Fruit fly (Drosophila melanogaster): ENCODE results near the gene PGRP-LF.

- no peak for TF ChIP-seq pan (optimal IDR thresholded peaks at IDR 0.05)
- TF ChIP-seq sage (GFP tag; optimal IDR thresholded peaks at IDR 0.05) = peak; percentile 99
- no peak for TF ChIP-seq Dfd (GFP tag; optimal IDR thresholded peaks at IDR 0.05)
- TF ChIP-seq Hr78 (GFP tag; optimal IDR thresholded peaks at IDR 0.05) = no peak
- TF ChIP-seq dsf (GFP tag; optimal IDR thresholded peaks at IDR 0.05; ENCODE audit: borderline replicate concordance) = peak; percentile 96
- peak; percentile 100 for TF ChIP-seq Sp1 (GFP tag; optimal IDR thresholded peaks at IDR 0.05)
- TF ChIP-seq OdsH (GFP tag; optimal IDR thresholded peaks at IDR 0.05) = peak; percentile 100
- peak; percentile 100 for TF ChIP-seq psq (GFP tag; optimal IDR thresholded peaks at IDR 0.05)
- peak; percentile 97 to 100 for TF ChIP-seq foxo (GFP tag; optimal IDR thresholded peaks at IDR 0.05)
- peak; percentile 93 for TF ChIP-seq Mio (GFP tag; optimal IDR thresholded peaks at IDR 0.05)
- no peak for TF ChIP-seq Dif (GFP tag; optimal IDR thresholded peaks at IDR 0.05; ENCODE audit: partially characterized antibody)
- TF ChIP-seq h (GFP tag; optimal IDR thresholded peaks at IDR 0.05) = peak; percentile 100
- peak; percentile 100 for TF ChIP-seq fru (GFP tag; optimal IDR thresholded peaks at IDR 0.05)
- TF ChIP-seq lola (GFP tag; optimal IDR thresholded peaks at IDR 0.05) = no peak
Measured at dm6 chr3L:9383345-9384075, 34.1 kb downstream of the PGRP-LF start, which contains the start of gene Hsp27.
